Worm (Caenorhabditis elegans) whole organism, L2 larva: ENCODE measurements around the gene irld-57.

ENCODE experiments used
- elt-3 ChIP-seq: sonication (generic microtip); optimal IDR thresholded peaks from 2 replicates; lab custom pipeline; 2017; ENCODE audit warnings: missing biosample characterization, missing genetic modification characterization
- nhr-11 ChIP-seq: fragments of 150-350 bp; optimal IDR thresholded peaks from 2 replicates; lab custom pipeline; 2014; ENCODE audit warnings: missing biosample characterization, missing genetic modification characterization
- nhr-23 ChIP-seq: fragments of 150-350 bp; optimal IDR thresholded peaks from 2 replicates; lab custom pipeline; 2014; ENCODE audit warnings: missing biosample characterization, missing genetic modification reagents, missing genetic modification characterization
- nhr-25 ChIP-seq: fragments of 150-350 bp; sonication (generic microtip); optimal IDR thresholded peaks from 3 replicates; lab custom pipeline; 2014; ENCODE audit warnings: missing biosample characterization, missing genetic modification characterization
- unc-62 ChIP-seq: fragments of 150-350 bp; optimal IDR thresholded peaks from 2 replicates; lab custom pipeline; 2014; ENCODE audit warnings: missing biosample characterization, missing genetic modification reagents, missing genetic modification characterization

DNA sequence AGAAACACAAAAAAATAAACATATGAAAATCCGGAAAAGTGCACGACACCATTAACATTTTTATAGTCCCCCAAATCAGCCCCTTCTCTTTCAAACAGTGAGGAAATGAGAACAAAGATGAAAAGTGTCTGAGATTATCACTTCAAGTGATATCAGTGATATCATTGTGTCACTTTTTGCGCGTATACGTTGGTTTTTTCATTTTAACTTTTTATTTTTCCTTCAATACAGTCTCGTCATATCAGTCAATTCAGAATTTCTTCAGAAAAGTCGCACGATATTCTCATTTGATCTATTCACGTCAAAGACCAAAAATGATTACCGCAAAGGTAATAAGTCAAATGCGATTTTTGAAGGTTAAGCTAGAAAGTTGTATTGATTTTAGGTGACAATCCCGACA is 21.8 kb downstream of the irld-57 start, which contains the start of gene twk-34:
- TF ChIP-seq nhr-25 (tag; lab: Kevin White, UChicago) (no peak), elt-3 (tag; lab: Kevin White, UChicago) (no peak), nhr-23 (tag; lab: Kevin White, UChicago) (no peak), unc-62 (GFP tag; lab: Kevin White, UChicago) (no peak), nhr-11 (tag; lab: Kevin White, UChicago) (no peak)
